Fruit fly (Drosophila melanogaster): Measurements from ENCODE around the gene RpL36A.

RpL36A gene

DNA sequence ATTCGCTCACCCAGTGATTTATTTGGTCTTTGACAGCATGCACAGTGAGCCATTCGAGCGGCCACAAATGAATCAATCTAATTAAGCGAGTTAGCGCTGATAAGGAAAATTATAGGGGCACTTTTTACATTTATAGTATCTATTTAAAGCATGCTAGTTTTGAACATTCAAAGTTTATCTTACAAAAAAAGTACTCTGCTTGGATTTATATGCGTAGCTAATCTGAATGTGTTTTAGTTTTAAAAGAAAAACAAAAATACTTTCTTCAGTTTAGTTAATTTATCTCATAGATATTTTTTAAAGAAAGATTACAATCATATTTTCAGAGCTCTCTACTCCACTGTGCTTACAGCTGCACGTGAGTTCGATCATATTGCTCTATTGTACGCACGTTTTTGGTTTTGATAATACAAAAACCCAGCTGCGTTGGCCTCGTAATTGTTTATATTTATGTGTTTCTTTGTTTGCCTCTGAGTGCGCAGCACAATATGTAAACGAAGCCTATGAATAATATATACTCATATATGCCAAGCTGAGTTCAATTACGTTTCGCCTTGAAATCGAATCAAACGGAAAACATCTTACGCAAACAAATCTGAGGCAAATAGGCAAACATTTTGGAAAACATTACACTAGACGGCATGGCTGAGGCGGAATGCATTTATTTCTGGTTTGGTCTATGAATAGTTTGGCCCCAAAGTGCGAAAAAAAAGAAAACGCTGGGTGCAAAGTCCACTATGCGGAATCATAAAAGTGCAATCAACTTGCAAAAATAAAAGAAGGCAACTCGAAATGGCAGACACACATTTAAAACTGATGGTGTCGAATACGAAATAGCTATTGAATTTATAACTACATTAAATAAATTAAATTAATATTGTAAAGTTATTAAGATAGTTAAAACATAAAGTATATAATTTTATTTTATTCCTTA lies 40.7 kb downstream of the RpL36A start (continued):
- TF ChIP-seq da (GFP tag; optimal IDR thresholded peaks at IDR 0.05) = peak; percentile 30
- TF ChIP-seq CG18764 (GFP tag; optimal IDR thresholded peaks at IDR 0.05) = peak; percentile 65
- peak; percentile 77 for TF ChIP-seq CG8089 (GFP tag; optimal IDR thresholded peaks at IDR 0.05)
- peak; percentile 39; the same call in 1 of the 2 replicates for TF ChIP-seq sim (GFP tag; IDR thresholded peaks at IDR 0.05)
- peak; percentile 75 for TF ChIP-seq CG5245 (GFP tag; optimal IDR thresholded peaks at IDR 0.05)
- TF ChIP-seq CG17328 (GFP tag; IDR thresholded peaks at IDR 0.05) = peak; percentile 71
- peak; percentile 66 for TF ChIP-seq peb (GFP tag; IDR thresholded peaks at IDR 0.05)
- peak; percentile 83 for TF ChIP-seq sqz (GFP tag; optimal IDR thresholded peaks at IDR 0.05)
- peak; percentile 79 for TF ChIP-seq Ssrp (tag; optimal IDR thresholded peaks at IDR 0.05)
- peak; percentile 37 for TF ChIP-seq Sry-β (GFP tag; optimal IDR thresholded peaks at IDR 0.05)
- TF ChIP-seq CG8388 (GFP tag; optimal IDR thresholded peaks at IDR 0.05) = peak; percentile 74
- TF ChIP-seq org-1 (GFP tag; optimal IDR thresholded peaks at IDR 0.05) = peak; percentile 88
- peak; percentile 64 for TF ChIP-seq Spps (tag; optimal IDR thresholded peaks at IDR 0.05)
- peak; percentile 89 for TF ChIP-seq tin (GFP tag; optimal IDR thresholded peaks at IDR 0.05)
- peak; percentile 48 for TF ChIP-seq CG3163 (GFP tag; optimal IDR thresholded peaks at IDR 0.05)
- TF ChIP-seq onecut (GFP tag; IDR thresholded peaks at IDR 0.05) = peak; percentile 66
- no peak for TF ChIP-seq gfzf (GFP tag; optimal IDR thresholded peaks at IDR 0.05)
- TF ChIP-seq Atf3 (GFP tag; optimal IDR thresholded peaks at IDR 0.05) = peak; percentile 65
- peak; percentile 80; the same call in 2 of the 3 replicates for TF ChIP-seq CG11093 (GFP tag; IDR thresholded peaks at IDR 0.05)
- no peak for TF ChIP-seq Doc3 (GFP tag; IDR thresholded peaks at IDR 0.05; ENCODE audit: partially characterized antibody)
- peak; percentile 61 for TF ChIP-seq YL-1 (GFP tag; optimal IDR thresholded peaks at IDR 0.05)
- TF ChIP-seq hkb (optimal IDR thresholded peaks at IDR 0.05) = no peak
- TF ChIP-seq hkb (GFP tag; IDR thresholded peaks at IDR 0.05) = peak; percentile 86
- TF ChIP-seq Hmx (GFP tag; optimal IDR thresholded peaks at IDR 0.05) = peak; percentile 62
- TF ChIP-seq CG6765 (GFP tag; optimal IDR thresholded peaks at IDR 0.05) = peak; percentile 81
- TF ChIP-seq Rfx (GFP tag; IDR thresholded peaks at IDR 0.05) = peak; percentile 78
- no peak for TF ChIP-seq tll (GFP tag; optimal IDR thresholded peaks at IDR 0.05)
- TF ChIP-seq CG15011 (GFP tag; optimal IDR thresholded peaks at IDR 0.05) = peak; percentile 86
- peak; percentile 88 for TF ChIP-seq CG10979 (tag; optimal IDR thresholded peaks at IDR 0.05)
- no peak for TF ChIP-seq Elba2 (GFP tag; optimal IDR thresholded peaks at IDR 0.05)
- peak; percentile 73 for TF ChIP-seq fu2 (GFP tag; optimal IDR thresholded peaks at IDR 0.05)
- TF ChIP-seq CG4707 (GFP tag; optimal IDR thresholded peaks at IDR 0.05) = peak; percentile 92
- TF ChIP-seq CoRest (tag; optimal IDR thresholded peaks at IDR 0.05) = peak; percentile 93
- TF ChIP-seq grn (GFP tag; optimal IDR thresholded peaks at IDR 0.05) = peak; percentile 78
- TF ChIP-seq MBD-R2 (GFP tag; IDR thresholded peaks at IDR 0.05) = peak; percentile 40; the same call in 1 of the 2 replicates
- peak; percentile 84 for TF ChIP-seq unpg (GFP tag; optimal IDR thresholded peaks at IDR 0.05)
- peak; percentile 91 for TF ChIP-seq CG15269 (tag; optimal IDR thresholded peaks at IDR 0.05)
- peak; percentile 65 for TF ChIP-seq fd102C (GFP tag; optimal IDR thresholded peaks at IDR 0.05)
- TF ChIP-seq ewg (GFP tag; optimal IDR thresholded peaks at IDR 0.05) = peak; percentile 73
- TF ChIP-seq CG30403 (GFP tag; optimal IDR thresholded peaks at IDR 0.05) = peak; percentile 94
- TF ChIP-seq CG6272 (GFP tag; IDR thresholded peaks at IDR 0.05) = peak; percentile 59; the same call in 1 of the 2 replicates
- TF ChIP-seq shn (GFP tag; optimal IDR thresholded peaks at IDR 0.05) = peak; percentile 79
- TF ChIP-seq CG13894 (tag; optimal IDR thresholded peaks at IDR 0.05) = peak; percentile 71
- TF ChIP-seq TFAM (GFP tag; optimal IDR thresholded peaks at IDR 0.05) = no peak
- TF ChIP-seq CG13775 (GFP tag; optimal IDR thresholded peaks at IDR 0.05) = peak; percentile 88
- TF ChIP-seq jumu (GFP tag; optimal IDR thresholded peaks at IDR 0.05) = peak; percentile 74
- TF ChIP-seq CG12104 (GFP tag; optimal IDR thresholded peaks at IDR 0.05) = peak; percentile 90
- peak; percentile 63 for TF ChIP-seq pb (GFP tag; optimal IDR thresholded peaks at IDR 0.05)
